Worm (Caenorhabditis elegans): ENCODE results near the gene hir-1.
A peak's percentile ranks its signal among the peaks of the same experiment; 100 is the strongest.

Gene hir-1

DNA sequence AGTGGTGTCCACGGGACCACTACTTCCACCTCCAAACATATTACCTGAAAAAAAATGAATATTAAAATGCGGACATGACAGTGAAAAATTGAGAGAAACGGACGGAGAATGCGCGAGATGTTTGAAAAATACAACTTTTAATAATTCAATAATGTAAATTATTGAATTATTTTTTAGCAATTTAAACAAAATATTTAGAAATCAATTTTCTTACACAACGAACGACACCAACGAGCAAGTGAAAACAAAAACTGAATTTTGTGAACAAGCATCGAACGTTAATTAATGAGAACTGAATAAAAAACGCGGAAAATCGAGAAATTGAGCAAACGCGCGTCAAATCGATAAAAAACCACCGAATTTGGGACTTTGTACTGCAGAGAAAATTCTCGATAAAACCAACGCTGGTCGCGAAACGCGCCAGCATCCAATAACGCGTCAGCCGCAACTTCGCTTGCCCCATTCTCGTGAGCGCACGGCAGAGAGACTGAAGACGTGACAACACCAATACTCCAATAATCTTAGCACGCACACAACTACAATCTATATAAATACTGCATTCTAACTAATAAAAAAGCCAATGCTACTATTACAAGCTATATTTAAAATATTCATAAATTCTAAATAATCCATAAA lies 17.0 kb upstream of the hir-1 start, which contains the start of the genes dnj-19 and nhr-47:
Gene dnj-19 (minus strand): TSS at position 51 of the 636 bp plus-strand sequence.
Gene nhr-47 (plus strand): TSS at position 447 of the 636 bp plus-strand sequence.
- TF ChIP-seq nhr-28 (tag; optimal IDR thresholded peaks at IDR 0.05) (no peak), nhr-12 (tag; optimal IDR thresholded peaks at IDR 0.05) (peak; percentile 13), lin-13 (tag; optimal IDR thresholded peaks at IDR 0.05) (peak; percentile 95), unc-39 (tag; optimal IDR thresholded peaks at IDR 0.05) (no peak), lin-32 (GFP tag; optimal IDR thresholded peaks at IDR 0.05) (peak; percentile 37), ceh-39 (tag; optimal IDR thresholded peaks at IDR 0.05) (peak; percentile 65), pha-4 (tag; optimal IDR thresholded peaks at IDR 0.05) (peak; percentile 84), ham-2 (GFP tag; optimal IDR thresholded peaks at IDR 0.05) (no peak), M03D4.4 (tag; optimal IDR thresholded peaks at IDR 0.05) (peak; percentile 65), ztf-11 (tag; optimal IDR thresholded peaks at IDR 0.05) (peak; percentile 5), elt-3 (tag; optimal IDR thresholded peaks at IDR 0.05) (no peak), nhr-2 (tag; optimal IDR thresholded peaks at IDR 0.05) (no peak), unc-62 (GFP tag; optimal IDR thresholded peaks at IDR 0.05) (peak; percentile 19), ceh-83 (GFP tag; optimal IDR thresholded peaks at IDR 0.05) (no peak), cnd-1 (tag; optimal IDR thresholded peaks at IDR 0.05) (peak; percentile 81), blmp-1 (tag; optimal IDR thresholded peaks at IDR 0.05) (no peak), bed-3 (GFP tag; optimal IDR thresholded peaks at IDR 0.05) (peak; percentile 51), drap-1 (GFP tag; optimal IDR thresholded peaks at IDR 0.05) (peak; percentile 72), elt-1 (tag; optimal IDR thresholded peaks at IDR 0.05; ENCODE audit: borderline replicate concordance, insufficient read depth) (no peak), hlh-1 (tag; optimal IDR thresholded peaks at IDR 0.05) (peak; percentile 7), nhr-237 (tag; optimal IDR thresholded peaks at IDR 0.05) (peak; percentile 70), lsy-2 (tag; optimal IDR thresholded peaks at IDR 0.05) (peak; percentile 72), sptf-1 (tag; optimal IDR thresholded peaks at IDR 0.05) (peak; percentile 90), mab-5 (tag; optimal IDR thresholded peaks at IDR 0.05) (no peak), tbx-8 (GFP tag; optimal IDR thresholded peaks at IDR 0.05) (peak; percentile 14), ceh-43 (GFP tag; optimal IDR thresholded peaks at IDR 0.05) (peak; percentile 68), mls-2 (tag; optimal IDR thresholded peaks at IDR 0.05) (peak; percentile 76), unc-120 (tag; optimal IDR thresholded peaks at IDR 0.05; ENCODE audit: poor library complexity, severe bottlenecking) (peak; percentile 65), flh-1 (GFP tag; optimal IDR thresholded peaks at IDR 0.05) (no peak), nhr-76 (tag; optimal IDR thresholded peaks at IDR 0.05) (no peak), zip-8 (tag; optimal IDR thresholded peaks at IDR 0.05) (no peak), ces-1 (GFP tag; optimal IDR thresholded peaks at IDR 0.05) (peak; percentile 45), sem-2 (GFP tag; optimal IDR thresholded peaks at IDR 0.05) (peak; percentile 28), mep-1 (tag; optimal IDR thresholded peaks at IDR 0.05) (peak; percentile 89), snpc-4 (tag; optimal IDR thresholded peaks at IDR 0.05) (no peak)

DNA sequence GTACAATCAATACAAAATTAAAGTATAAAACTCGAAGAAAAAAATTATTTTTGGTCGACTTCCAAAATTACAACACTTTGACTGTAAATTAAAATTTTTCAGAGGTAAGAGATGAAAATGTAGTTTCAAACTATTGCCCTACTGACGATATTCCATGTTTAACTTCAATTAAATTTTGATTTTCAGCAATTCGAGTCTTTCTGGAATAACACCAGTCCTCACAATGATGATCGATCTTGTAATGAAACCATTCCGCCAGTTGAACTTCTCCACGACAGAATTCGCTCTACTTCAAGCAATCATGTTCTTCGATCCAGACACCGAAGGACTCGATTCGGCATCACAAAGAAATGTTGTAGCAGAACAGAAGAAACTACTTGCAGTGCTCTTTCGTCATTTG lies 12.8 kb upstream of the hir-1 start:
- TF ChIP-seq flh-1 (GFP tag; optimal IDR thresholded peaks at IDR 0.05) (no peak), nhr-12 (tag; optimal IDR thresholded peaks at IDR 0.05) (no peak), zip-8 (tag; optimal IDR thresholded peaks at IDR 0.05) (no peak), lsy-2 (tag; optimal IDR thresholded peaks at IDR 0.05) (no peak), hlh-1 (tag; optimal IDR thresholded peaks at IDR 0.05) (no peak), pha-4 (tag; optimal IDR thresholded peaks at IDR 0.05) (no peak), unc-62 (GFP tag; optimal IDR thresholded peaks at IDR 0.05) (no peak), ces-1 (GFP tag; optimal IDR thresholded peaks at IDR 0.05) (no peak), lin-32 (GFP tag; optimal IDR thresholded peaks at IDR 0.05) (no peak), mab-5 (tag; optimal IDR thresholded peaks at IDR 0.05) (no peak), nhr-237 (tag; optimal IDR thresholded peaks at IDR 0.05) (no peak), blmp-1 (tag; optimal IDR thresholded peaks at IDR 0.05) (no peak), nhr-76 (tag; optimal IDR thresholded peaks at IDR 0.05) (no peak), ceh-83 (GFP tag; optimal IDR thresholded peaks at IDR 0.05) (no peak)

DNA sequence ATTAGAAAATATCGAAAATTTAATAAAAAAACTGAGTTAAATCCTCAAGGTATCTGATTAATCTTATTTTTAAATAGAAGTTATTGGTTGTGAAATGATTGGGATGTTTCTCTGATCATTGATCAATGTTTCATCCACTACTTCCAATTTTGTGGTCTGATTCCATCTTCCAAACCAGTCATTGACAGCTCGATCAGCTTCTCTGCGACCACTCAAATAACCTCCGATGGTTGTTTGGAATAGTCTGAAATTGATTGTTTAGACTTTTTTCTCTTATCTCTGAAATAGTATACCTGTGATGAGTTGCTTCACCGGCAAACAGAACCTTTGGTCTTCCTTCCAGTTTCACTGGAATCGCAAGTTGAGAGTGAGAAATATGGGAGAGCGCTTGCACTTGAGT lies 12.0 kb upstream of the hir-1 start:
- TF ChIP-seq lin-13 (tag; optimal IDR thresholded peaks at IDR 0.05) (no peak), pha-4 (tag; optimal IDR thresholded peaks at IDR 0.05) (no peak), mls-2 (tag; optimal IDR thresholded peaks at IDR 0.05) (no peak), ham-2 (GFP tag; optimal IDR thresholded peaks at IDR 0.05) (no peak), bed-3 (GFP tag; optimal IDR thresholded peaks at IDR 0.05) (no peak), drap-1 (GFP tag; optimal IDR thresholded peaks at IDR 0.05) (no peak), zip-8 (tag; optimal IDR thresholded peaks at IDR 0.05) (no peak), nhr-28 (tag; optimal IDR thresholded peaks at IDR 0.05) (no peak), unc-62 (GFP tag; optimal IDR thresholded peaks at IDR 0.05) (no peak), nhr-2 (tag; optimal IDR thresholded peaks at IDR 0.05) (no peak), nhr-12 (tag; optimal IDR thresholded peaks at IDR 0.05) (no peak)

All from whole organism, mixed stage, embryonic.